Worm (Caenorhabditis elegans) whole organism, mixed stage, embryonic: ENCODE measurements around the gene srd-54.

ENCODE experiments used
- blmp-1 ChIP-seq: fragments of 150-350 bp; optimal IDR thresholded peaks from 2 replicates; lab custom pipeline; 2014; ENCODE audit warnings: missing biosample characterization, missing genetic modification characterization
- ceh-39 ChIP-seq: fragments of 150-350 bp; optimal IDR thresholded peaks from 2 replicates; lab custom pipeline; 2014; ENCODE audit warnings: missing biosample characterization, missing genetic modification characterization
- elt-1 ChIP-seq: sonication (generic microtip); optimal IDR thresholded peaks from 2 replicates; lab custom pipeline; 2017; ENCODE audit warnings: missing genetic modification characterization, mild to moderate bottlenecking, missing compliant biosample characterization, antibody characterized with exemption, moderate library complexity, borderline replicate concordance; ENCODE audit not compliant: insufficient read depth
- elt-3 ChIP-seq: fragments of 150-350 bp; optimal IDR thresholded peaks from 2 replicates; lab custom pipeline; 2014; ENCODE audit warnings: missing biosample characterization, missing genetic modification characterization
- flh-1 ChIP-seq: fragments of 200-800 bp; sonication (Bioruptor generic); optimal IDR thresholded peaks from 2 replicates; lab custom pipeline; 2018; ENCODE audit warnings: mild to moderate bottlenecking, missing genetic modification characterization, moderate library complexity, missing compliant biosample characterization
- lin-13 ChIP-seq: fragments of 150-350 bp; optimal IDR thresholded peaks from 2 replicates; lab custom pipeline; 2014; ENCODE audit warnings: missing biosample characterization, missing genetic modification characterization
- mab-5 ChIP-seq: fragments of 150-350 bp; optimal IDR thresholded peaks from 2 replicates; lab custom pipeline; 2014; ENCODE audit warnings: missing biosample characterization, missing genetic modification characterization
- mep-1 ChIP-seq: fragments of 150-350 bp; optimal IDR thresholded peaks from 2 replicates; lab custom pipeline; 2017; ENCODE audit warnings: missing biosample characterization, missing genetic modification reagents, missing genetic modification characterization, inconsistent platforms
- mls-2 ChIP-seq: sonication (generic microtip); optimal IDR thresholded peaks from 2 replicates; lab custom pipeline; 2016; ENCODE audit warnings: mild to moderate bottlenecking, missing genetic modification characterization, moderate library complexity, missing compliant biosample characterization
- snpc-4 ChIP-seq: fragments of 150-350 bp; optimal IDR thresholded peaks from 2 replicates; lab custom pipeline; 2014; ENCODE audit warnings: missing biosample characterization, missing genetic modification characterization
- tbx-8 ChIP-seq: fragments of 200-800 bp; sonication (Bioruptor generic); optimal IDR thresholded peaks from 2 replicates; lab custom pipeline; 2018; ENCODE audit warnings: mild to moderate bottlenecking, missing genetic modification characterization, moderate library complexity, missing compliant biosample characterization
- unc-62 ChIP-seq: fragments of 150-350 bp; optimal IDR thresholded peaks from 2 replicates; lab custom pipeline; 2014; ENCODE audit warnings: missing biosample characterization, missing genetic modification reagents, missing genetic modification characterization
- ztf-11 ChIP-seq: fragments of 150-350 bp; optimal IDR thresholded peaks from 2 replicates; lab custom pipeline; 2014; ENCODE audit warnings: missing biosample characterization, missing genetic modification characterization

DNA sequence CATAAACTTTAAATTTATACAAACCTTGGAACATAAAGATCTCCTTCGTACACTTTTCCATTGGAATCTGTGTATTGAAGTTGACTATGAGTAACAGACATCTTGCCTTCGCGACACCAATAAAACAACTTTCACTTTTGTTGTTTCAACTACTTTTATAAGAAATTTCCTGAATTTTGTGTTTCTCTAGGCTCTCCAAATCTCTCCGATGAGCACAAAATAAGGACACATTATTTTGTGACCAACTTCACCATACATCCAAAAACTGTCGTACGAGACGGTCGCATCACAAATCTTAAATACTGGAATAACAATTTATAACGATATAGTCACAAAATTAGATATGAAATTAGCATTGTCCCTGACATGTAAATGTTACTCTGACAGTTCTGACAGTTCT, 26.3 kb downstream of the srd-54 start, which contains the start of gene D1022.5:
- TF ChIP-seq snpc-4 (tag; lab: Kevin White, UChicago) (no peak), lin-13 (tag; lab: Kevin White, UChicago) (no peak), elt-1 (tag; lab: Kevin White, UChicago) (no peak), unc-62 (GFP tag; lab: Kevin White, UChicago) (no peak), tbx-8 (GFP tag; lab: Kevin White, UChicago) (no peak), mep-1 (no peak), elt-3 (tag; lab: Kevin White, UChicago) (no peak), ceh-39 (tag; lab: Kevin White, UChicago) (no peak), mab-5 (no peak), mls-2 (tag; lab: Kevin White, UChicago) (no peak), ztf-11 (tag; lab: Kevin White, UChicago) (no peak), blmp-1 (no peak), flh-1 (GFP tag; lab: Kevin White, UChicago) (no peak)
